Worm (Caenorhabditis elegans) whole organism, L1 larva: ENCODE measurements around the gene tab-1.

Experiments
- aha-1 ChIP-seq: fragments of 150-350 bp; optimal IDR thresholded peaks from 2 replicates; lab custom pipeline; 2014; ENCODE audit warnings: missing biosample characterization, missing genetic modification characterization
- aly-2 ChIP-seq: fragments of 150-350 bp; optimal IDR thresholded peaks from 2 replicates; lab custom pipeline; 2014; ENCODE audit warnings: missing biosample characterization, missing genetic modification characterization
- ama-1 ChIP-seq: fragments of 150-350 bp; optimal IDR thresholded peaks from 2 replicates; lab custom pipeline; 2014
- blmp-1 ChIP-seq: fragments of 150-350 bp; optimal IDR thresholded peaks from 2 replicates; lab custom pipeline; 2014; ENCODE audit warnings: missing biosample characterization, missing genetic modification characterization
- ceh-82 ChIP-seq, 3 experiments: fragments of 150-350 bp in 1 of 3; sonication (generic microtip) in 2 of 3; optimal IDR thresholded peaks; 2 replicates each; lab custom pipeline; 2014 to 2017; ENCODE audit warnings: missing biosample characterization in 3 of 3, missing genetic modification characterization in 3 of 3
- ceh-90 ChIP-seq: sonication (generic microtip); optimal IDR thresholded peaks from 2 replicates; lab custom pipeline; 2016; ENCODE audit warnings: missing genetic modification characterization, missing compliant biosample characterization
- dsc-1 ChIP-seq: sonication (generic microtip); optimal IDR thresholded peaks from 2 replicates; lab custom pipeline; 2016; ENCODE audit warnings: mild to moderate bottlenecking, missing genetic modification characterization, missing compliant biosample characterization
- efl-1 ChIP-seq, 4 experiments: fragments of 150-350 bp; optimal IDR thresholded peaks in 3 of 4; peaks in 1 of 4; 1 replicate in 1 of 4; 2 replicates in 3 of 4; lab custom pipeline; 2014; ENCODE audit warnings: missing biosample characterization in 2 of 4, missing genetic modification characterization in 2 of 4, missing genetic modification reagents in 2 of 4
- elt-2 ChIP-seq: sonication (generic microtip); optimal IDR thresholded peaks from 2 replicates; lab custom pipeline; 2016; ENCODE audit warnings: missing genetic modification characterization, mild to moderate bottlenecking, inconsistent platforms, missing compliant biosample characterization, missing genetic modification reagents
- elt-3 ChIP-seq, 6 experiments: fragments of 150-350 bp in 1 of 6; sonication (generic microtip); optimal IDR thresholded peaks; 2 replicates each; lab custom pipeline; 2017 to 2018; ENCODE audit warnings: missing biosample characterization in 6 of 6, missing genetic modification characterization in 6 of 6, inconsistent platforms in 1 of 6
- ets-5 ChIP-seq: fragments of 200-800 bp; sonication (Bioruptor generic); IDR thresholded peaks from 2 replicates; pipeline ENCODE4 v1.3.6; 2022; ENCODE audit warnings: missing genetic modification characterization, missing compliant biosample characterization
- fkh-10 ChIP-seq: sonication (generic microtip); optimal IDR thresholded peaks from 2 replicates; lab custom pipeline; 2017; ENCODE audit warnings: missing biosample characterization, missing genetic modification reagents, missing genetic modification characterization
- fkh-8 ChIP-seq: sonication (generic microtip); optimal IDR thresholded peaks from 2 replicates; lab custom pipeline; 2016; ENCODE audit warnings: mild to moderate bottlenecking, missing genetic modification characterization, missing compliant biosample characterization
- grh-1 ChIP-seq: fragments of 200-800 bp; sonication (Bioruptor generic); IDR thresholded peaks from 2 replicates; pipeline ENCODE4 v1.3.6; 2022; ENCODE audit warnings: missing genetic modification reagents, missing genetic modification characterization, missing compliant biosample characterization
- hlh-4 ChIP-seq: sonication (generic microtip); optimal IDR thresholded peaks from 2 replicates; lab custom pipeline; 2016; ENCODE audit warnings: mild to moderate bottlenecking, missing genetic modification characterization, missing compliant biosample characterization
- irx-1 ChIP-seq: sonication (generic microtip); optimal IDR thresholded peaks from 2 replicates; lab custom pipeline; 2016; ENCODE audit warnings: missing genetic modification characterization, missing compliant biosample characterization
- jun-1 ChIP-seq: fragments of 150-350 bp; optimal IDR thresholded peaks from 2 replicates; lab custom pipeline; 2014; ENCODE audit warnings: missing biosample characterization, missing genetic modification reagents, missing genetic modification characterization
- lin-14 ChIP-seq: fragments of 200-800 bp; sonication (Bioruptor generic); optimal IDR thresholded peaks from 2 replicates; lab custom pipeline; 2018; ENCODE audit warnings: mild to moderate bottlenecking, missing genetic modification characterization, moderate library complexity, missing compliant biosample characterization
- lin-15B ChIP-seq: fragments of 150-350 bp; sonication (generic microtip); optimal IDR thresholded peaks from 3 replicates; lab custom pipeline; 2014; ENCODE audit warnings: missing biosample characterization, missing genetic modification characterization
- lsy-2 ChIP-seq, 2 experiments: fragments of 150-350 bp; optimal IDR thresholded peaks; 2 replicates each; lab custom pipeline; 2014; ENCODE audit warnings: missing biosample characterization in 2 of 2, missing genetic modification characterization in 2 of 2
- mep-1 ChIP-seq: fragments of 150-350 bp; optimal IDR thresholded peaks from 2 replicates; lab custom pipeline; 2014; ENCODE audit warnings: missing biosample characterization, missing genetic modification characterization
- nhr-20 ChIP-seq: sonication (generic microtip); optimal IDR thresholded peaks from 2 replicates; lab custom pipeline; 2016; ENCODE audit warnings: mild to moderate bottlenecking, missing genetic modification characterization, missing compliant biosample characterization
- nhr-237 ChIP-seq: fragments of 150-350 bp; optimal IDR thresholded peaks from 2 replicates; lab custom pipeline; 2014; ENCODE audit warnings: missing biosample characterization, missing genetic modification characterization
- nhr-71 ChIP-seq: sonication (generic microtip); optimal IDR thresholded peaks from 2 replicates; lab custom pipeline; 2016; ENCODE audit warnings: mild to moderate bottlenecking, missing genetic modification characterization, moderate library complexity, missing compliant biosample characterization
- nhr-77 ChIP-seq: fragments of 150-350 bp; optimal IDR thresholded peaks from 2 replicates; lab custom pipeline; 2014; ENCODE audit warnings: missing biosample characterization, missing genetic modification characterization
- nhr-84 ChIP-seq: sonication (generic microtip); optimal IDR thresholded peaks from 2 replicates; lab custom pipeline; 2017; ENCODE audit warnings: missing biosample characterization, missing genetic modification characterization
- nhr-85 ChIP-seq: sonication (generic microtip); peaks from one replicate; lab custom pipeline; 2016; ENCODE audit warnings: missing genetic modification characterization, inconsistent platforms, missing compliant biosample characterization
- nhr-90 ChIP-seq: sonication (generic microtip); optimal IDR thresholded peaks from 2 replicates; lab custom pipeline; 2016; ENCODE audit warnings: mild to moderate bottlenecking, missing genetic modification characterization, missing compliant biosample characterization; ENCODE audit not compliant: poor library complexity
- pag-3 ChIP-seq: sonication (generic microtip); optimal IDR thresholded peaks from 2 replicates; lab custom pipeline; 2017; ENCODE audit warnings: missing genetic modification characterization, mild to moderate bottlenecking, missing compliant biosample characterization, antibody characterized with exemption, borderline replicate concordance; ENCODE audit not compliant: insufficient read depth
- pax-3 ChIP-seq: fragments of 200-800 bp; sonication (Bioruptor generic); optimal IDR thresholded peaks from 2 replicates; lab custom pipeline; 2018; ENCODE audit warnings: mild to moderate bottlenecking, missing genetic modification characterization, moderate library complexity, missing compliant biosample characterization
- rnt-1 ChIP-seq: sonication (generic microtip); optimal IDR thresholded peaks from 2 replicates; lab custom pipeline; 2016; ENCODE audit warnings: mild to moderate bottlenecking, missing genetic modification characterization, moderate library complexity, missing compliant biosample characterization
- skn-1 ChIP-seq: fragments of 150-350 bp; optimal IDR thresholded peaks from 2 replicates; lab custom pipeline; 2014; ENCODE audit warnings: missing biosample characterization, missing genetic modification characterization
- snu-23 ChIP-seq: sonication (generic microtip); optimal IDR thresholded peaks from 2 replicates; lab custom pipeline; 2016; ENCODE audit warnings: missing genetic modification characterization, missing compliant biosample characterization
- sox-4 ChIP-seq: sonication (generic microtip); optimal IDR thresholded peaks from 2 replicates; lab custom pipeline; 2016; ENCODE audit warnings: missing genetic modification characterization, missing compliant biosample characterization
- swsn-7 ChIP-seq: sonication (generic microtip); optimal IDR thresholded peaks from 2 replicates; lab custom pipeline; 2016; ENCODE audit warnings: missing genetic modification characterization, missing compliant biosample characterization
- unc-130 ChIP-seq: fragments of 150-350 bp; optimal IDR thresholded peaks from 2 replicates; lab custom pipeline; 2017; ENCODE audit warnings: missing biosample characterization, missing genetic modification characterization, inconsistent platforms
- vab-15 ChIP-seq: sonication (generic microtip); optimal IDR thresholded peaks from 2 replicates; lab custom pipeline; 2017; ENCODE audit warnings: missing genotype, mild to moderate bottlenecking, missing genetic modification characterization, missing compliant biosample characterization
- xbp-1 ChIP-seq: sonication (generic microtip); optimal IDR thresholded peaks from 2 replicates; lab custom pipeline; 2016; ENCODE audit warnings: missing genetic modification characterization, missing compliant biosample characterization
- ztf-4 ChIP-seq: fragments of 150-350 bp; optimal IDR thresholded peaks from 2 replicates; lab custom pipeline; 2014; ENCODE audit warnings: missing biosample characterization, missing genetic modification characterization

Gene tab-1

DNA sequence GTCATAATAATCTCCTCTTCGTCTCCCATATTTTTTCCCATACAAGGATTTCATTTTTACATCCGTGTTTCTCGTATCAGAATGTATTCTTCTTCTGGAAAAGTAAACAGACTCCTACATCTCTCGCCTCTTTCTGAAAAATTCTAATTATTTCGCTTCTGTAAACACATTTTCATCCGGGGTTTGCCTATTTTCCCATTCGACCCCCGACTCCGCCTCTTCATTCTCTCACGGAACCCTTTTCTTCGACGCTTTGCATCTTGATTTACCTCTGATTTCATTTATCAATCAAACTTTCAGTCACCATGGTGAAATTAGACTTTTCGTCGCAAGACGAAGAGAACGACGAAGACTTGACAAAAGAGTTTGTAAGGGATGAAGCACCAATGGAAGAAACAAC is 7.5 kb downstream of the tab-1 start, which contains the start of gene snt-1:
Gene snt-1 (plus strand): TSS at position 301 of the 400 bp plus-strand sequence.
- no peak for TF ChIP-seq vab-15 (tag; lab: Kevin White, UChicago)
- TF ChIP-seq grh-1 (GFP tag; lab: Robert Waterston, UW): 0 out of 2 replicates have a peak, but pooled peaks have one; percentile 11
- TF ChIP-seq dsc-1: peak; percentile 79
- TF ChIP-seq pax-3 (tag; lab: Kevin White, UChicago): no peak
- TF ChIP-seq, all 84 proteins: peak for 2

DNA sequence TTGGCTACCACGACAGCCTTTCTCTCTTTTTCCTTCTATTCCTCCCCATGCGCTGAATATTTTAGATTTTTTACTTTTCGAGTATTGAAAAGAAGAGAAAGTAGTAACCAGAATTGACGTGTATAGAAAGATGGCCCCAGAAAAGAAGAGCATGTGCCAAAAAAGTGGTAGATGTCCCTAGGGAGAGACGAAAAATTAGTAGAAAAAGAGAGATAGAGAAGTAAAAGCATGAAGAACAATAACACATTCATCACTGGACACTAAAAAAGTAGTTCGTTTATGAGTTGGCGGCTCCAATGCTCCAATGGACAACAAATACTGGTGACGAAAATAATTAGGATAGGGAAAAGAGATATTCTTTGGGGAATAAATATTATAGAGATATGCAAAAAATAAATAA is 9.4 kb downstream of the tab-1 start:
- no peak for TF ChIP-seq blmp-1 (tag; lab: Kevin White, UChicago)
- TF ChIP-seq lsy-2 (tag; optimal IDR thresholded peaks at IDR 0.05; lab: Kevin White, UChicago): no peak
- TF ChIP-seq nhr-90 (tag; lab: Kevin White, UChicago): no peak
- peak; percentile 74 for TF ChIP-seq lin-14 (GFP tag; lab: Kevin White, UChicago)

DNA sequence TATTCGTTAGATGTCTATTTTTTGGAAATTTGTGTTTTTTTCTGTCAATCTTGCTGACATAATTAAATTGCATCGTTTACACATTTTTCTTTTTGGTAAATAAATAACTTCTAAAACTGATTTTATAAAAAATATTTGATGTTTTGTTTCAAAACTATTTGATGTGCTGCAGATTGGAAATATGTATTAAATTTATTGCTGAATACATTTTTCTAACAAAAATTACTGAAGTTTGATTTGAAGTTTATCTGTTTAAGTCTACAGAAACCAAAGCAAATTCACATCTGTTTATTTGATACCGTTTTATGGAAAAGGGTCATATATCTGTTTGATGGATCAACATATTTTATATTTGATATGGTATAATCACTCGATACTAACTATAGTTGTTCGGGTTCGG is 13.2 kb downstream of the tab-1 start:
- no peak for TF ChIP-seq ztf-4 (tag; lab: Kevin White, UChicago)

DNA sequence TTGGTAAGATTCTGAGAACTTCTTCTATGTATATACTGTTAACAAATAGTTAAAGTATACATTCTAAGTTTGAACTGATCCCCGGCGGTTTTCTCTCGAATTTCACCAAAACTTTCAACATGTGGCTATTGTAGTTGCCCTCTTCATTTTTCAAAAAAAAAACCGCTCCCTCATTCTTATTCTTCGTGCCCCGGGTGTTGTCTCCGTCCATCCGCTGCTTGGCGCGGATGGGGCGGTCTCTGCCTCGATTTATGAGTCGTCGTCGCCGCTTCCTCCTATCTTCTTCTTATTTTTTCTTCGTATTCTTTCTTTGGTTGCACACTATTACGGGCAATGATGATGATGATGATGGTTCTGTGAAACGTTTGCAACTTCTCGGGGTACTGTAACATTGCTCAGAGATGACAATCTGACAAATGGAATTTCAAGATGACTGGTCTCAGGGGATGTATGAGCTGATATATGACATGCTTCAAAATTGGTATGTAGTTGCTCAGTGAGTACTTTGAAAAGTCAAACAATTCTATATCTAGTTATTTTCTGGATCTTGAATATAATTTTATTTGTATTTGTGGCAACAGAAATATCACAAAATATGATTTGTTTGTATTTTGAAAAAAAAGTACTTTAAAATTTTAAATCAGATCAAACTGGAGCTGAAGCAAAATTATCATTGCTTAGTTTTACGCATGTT is 17.3 kb downstream of the tab-1 start:
- TF ChIP-seq skn-1: no peak
- TF ChIP-seq lsy-2 (tag; optimal IDR thresholded peaks at IDR 0.05; lab: Kevin White, UChicago): peak in 1 of 2 experiments; percentile 11
- TF ChIP-seq lin-15B: no peak
- TF ChIP-seq nhr-84 (tag; lab: Kevin White, UChicago): no peak
- no peak for TF ChIP-seq aha-1 (tag; lab: Kevin White, UChicago)
- peak; percentile 70 for TF ChIP-seq lin-14 (GFP tag; lab: Kevin White, UChicago)
- TF ChIP-seq nhr-71 (tag; lab: Kevin White, UChicago): peak; percentile 27
- peak; percentile 30 for TF ChIP-seq snu-23 (GFP tag; lab: Kevin White, UChicago)
- TF ChIP-seq nhr-237 (tag; lab: Kevin White, UChicago): no peak
- TF ChIP-seq elt-2: no peak
- no peak for TF ChIP-seq xbp-1 (tag; lab: Kevin White, UChicago)
- TF ChIP-seq hlh-4 (tag; lab: Kevin White, UChicago): no peak
- TF ChIP-seq fkh-8 (tag; lab: Kevin White, UChicago): no peak
- no peak for TF ChIP-seq nhr-90 (tag; lab: Kevin White, UChicago)
- no peak for TF ChIP-seq blmp-1 (tag; lab: Kevin White, UChicago)
- TF ChIP-seq mep-1 (tag; lab: Kevin White, UChicago): no peak
- peak; percentile 15 for TF ChIP-seq nhr-20 (tag; lab: Kevin White, UChicago)
- no peak for TF ChIP-seq ama-1 (lab: Kevin White, UChicago)
- no peak for TF ChIP-seq ceh-90 (tag; lab: Kevin White, UChicago)
- no peak for TF ChIP-seq ets-5
- no peak for TF ChIP-seq aly-2
- peak; percentile 45 for TF ChIP-seq fkh-10 (GFP tag; lab: Kevin White, UChicago)
- TF ChIP-seq ceh-82 (tag; optimal IDR thresholded peaks at IDR 0.05; lab: Kevin White, UChicago): peak in 1 of 3 experiments; percentile 23
- no peak for TF ChIP-seq swsn-7 (tag; lab: Kevin White, UChicago)

DNA sequence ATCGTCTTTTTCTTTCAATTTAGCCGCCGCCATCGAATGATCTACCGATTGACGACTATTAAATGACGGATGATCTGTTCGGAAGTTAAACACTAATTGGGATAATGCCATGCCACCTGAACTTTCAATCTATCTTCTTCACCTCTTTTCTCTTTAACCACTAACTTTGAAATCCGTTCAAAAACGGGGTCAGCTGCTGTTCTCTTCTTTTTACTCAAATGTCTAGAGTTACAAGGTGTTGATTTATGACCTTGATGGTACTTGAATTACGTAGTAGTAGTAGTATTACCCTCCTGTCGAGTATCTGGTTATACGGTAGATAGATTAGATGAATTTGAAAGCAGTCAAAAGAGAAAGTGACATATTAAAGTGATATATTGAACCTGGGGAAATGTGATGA is 18.0 kb downstream of the tab-1 start:
- peak; percentile 88 for TF ChIP-seq blmp-1 (tag; lab: Kevin White, UChicago)
- TF ChIP-seq lsy-2 (tag; optimal IDR thresholded peaks at IDR 0.05; lab: Kevin White, UChicago): peak in 1 of 2 experiments; percentile 59
- peak; percentile 96 for TF ChIP-seq nhr-85 (tag; lab: Kevin White, UChicago)
- TF ChIP-seq fkh-10 (GFP tag; lab: Kevin White, UChicago): no peak
- TF ChIP-seq nhr-71 (tag; lab: Kevin White, UChicago): peak; percentile 33
- TF ChIP-seq nhr-90 (tag; lab: Kevin White, UChicago): no peak
- TF ChIP-seq grh-1 (GFP tag; lab: Robert Waterston, UW): peak; percentile 37
- peak; percentile 51 for TF ChIP-seq mep-1 (tag; lab: Kevin White, UChicago)
- peak in 2 of 6 experiments; percentile 6 to 28 for TF ChIP-seq elt-3 (tag; optimal IDR thresholded peaks at IDR 0.05; lab: Kevin White, UChicago)
- no peak for TF ChIP-seq jun-1
- peak; percentile 27 for TF ChIP-seq pag-3 (tag; lab: Kevin White, UChicago)
- peak; percentile 24 for TF ChIP-seq rnt-1 (tag; lab: Kevin White, UChicago)
- TF ChIP-seq lin-15B: no peak
- TF ChIP-seq unc-130 (tag; lab: Kevin White, UChicago): peak; percentile 47
- TF ChIP-seq lin-14 (GFP tag; lab: Kevin White, UChicago): peak; percentile 78
- no peak for TF ChIP-seq sox-4 (tag; lab: Kevin White, UChicago)
- TF ChIP-seq efl-1 (optimal IDR thresholded peaks at IDR 0.05; lab: Kevin White, UChicago): peak in 1 of 2 experiments; percentile 1
- no peak for TF ChIP-seq efl-1 (GFP tag; optimal IDR thresholded peaks at IDR 0.05 in 1 of 2; lab: Kevin White, UChicago)
- peak; percentile 37 for TF ChIP-seq snu-23 (GFP tag; lab: Kevin White, UChicago)
- TF ChIP-seq nhr-20 (tag; lab: Kevin White, UChicago): peak; percentile 47
- TF ChIP-seq irx-1 (tag; lab: Kevin White, UChicago): peak; percentile 31
- peak; percentile 8 for TF ChIP-seq nhr-77
